Fruit fly (Drosophila melanogaster): ENCODE results near the gene Tsp26A.

DNA sequence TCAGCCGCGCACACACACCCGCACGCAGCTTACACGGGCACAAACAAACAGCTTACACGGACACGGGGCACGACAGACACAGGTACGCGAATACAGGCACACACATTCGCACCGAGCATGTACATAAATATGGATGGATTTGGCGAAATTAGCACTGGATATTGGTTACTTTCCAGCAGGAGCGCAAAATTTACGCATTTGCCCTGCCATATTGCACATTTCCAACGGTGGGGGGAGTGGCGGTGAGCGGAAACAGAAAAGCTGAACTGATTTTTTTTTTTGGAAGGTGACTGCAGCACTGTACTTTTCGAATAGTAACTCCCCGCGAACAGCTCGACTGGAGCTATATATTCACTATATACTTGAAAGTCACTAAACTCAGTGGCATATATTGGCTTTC is 1.6 kb upstream of the Tsp26A start:
- TF ChIP-seq Sin3A (optimal IDR thresholded peaks at IDR 0.05) (no peak), psq (optimal IDR thresholded peaks at IDR 0.05) (no peak)

Data from Kc167 (cell line).